Worm (Caenorhabditis elegans) whole organism, L2 larva: ENCODE measurements around the gene T01H3.3.

Source experiments
- C34F6.9 ChIP-seq: fragments of 150-350 bp; optimal IDR thresholded peaks from 2 replicates; lab custom pipeline; 2014; ENCODE audit warnings: missing biosample characterization, missing genetic modification characterization
- F13H6.1 ChIP-seq: sonication (generic microtip); optimal IDR thresholded peaks from 2 replicates; lab custom pipeline; 2016; ENCODE audit warnings: missing genetic modification characterization, missing compliant biosample characterization
- Y55F3AM.14 ChIP-seq: fragments of 200-800 bp; sonication (Bioruptor generic); optimal IDR thresholded peaks from 2 replicates; lab custom pipeline; 2018; ENCODE audit warnings: mild to moderate bottlenecking, missing genetic modification characterization, missing compliant biosample characterization
- alr-1 ChIP-seq: fragments of 150-350 bp; optimal IDR thresholded peaks from 2 replicates; lab custom pipeline; 2014; ENCODE audit warnings: missing biosample characterization, missing genetic modification characterization
- aly-2 ChIP-seq: fragments of 150-350 bp; optimal IDR thresholded peaks from 2 replicates; lab custom pipeline; 2014; ENCODE audit warnings: missing biosample characterization, missing genetic modification characterization
- ama-1 ChIP-seq: fragments of 150-350 bp; optimal IDR thresholded peaks from 2 replicates; lab custom pipeline; 2018; ENCODE audit warnings: inconsistent platforms
- blmp-1 ChIP-seq: sonication (generic microtip); optimal IDR thresholded peaks from 2 replicates; lab custom pipeline; 2017; ENCODE audit warnings: missing genetic modification characterization, mild to moderate bottlenecking, missing compliant biosample characterization, antibody characterized with exemption, moderate library complexity; ENCODE audit not compliant: insufficient read depth
- ceh-16 ChIP-seq: fragments of 150-350 bp; optimal IDR thresholded peaks from 2 replicates; lab custom pipeline; 2014; ENCODE audit warnings: missing biosample characterization, missing genetic modification characterization
- ceh-82 ChIP-seq: fragments of 150-350 bp; optimal IDR thresholded peaks from 2 replicates; lab custom pipeline; 2014; ENCODE audit warnings: missing biosample characterization, missing genetic modification characterization
- crh-2 ChIP-seq: sonication (generic microtip); optimal IDR thresholded peaks from 2 replicates; lab custom pipeline; 2017; ENCODE audit warnings: missing biosample characterization, missing genetic modification characterization
- dmd-4 ChIP-seq: sonication (generic microtip); optimal IDR thresholded peaks from 2 replicates; lab custom pipeline; 2017; ENCODE audit warnings: missing biosample characterization, missing genetic modification characterization
- egl-27 ChIP-seq: sonication (generic microtip); optimal IDR thresholded peaks from 3 replicates; lab custom pipeline; 2017; ENCODE audit warnings: missing biosample characterization, missing genetic modification reagents, missing genetic modification characterization
- elt-1 ChIP-seq: fragments of 150-350 bp; optimal IDR thresholded peaks from 2 replicates; lab custom pipeline; 2014; ENCODE audit warnings: missing biosample characterization, missing genetic modification characterization
- elt-3 ChIP-seq: sonication (generic microtip); optimal IDR thresholded peaks from 2 replicates; lab custom pipeline; 2017; ENCODE audit warnings: missing biosample characterization, missing genetic modification characterization
- fos-1 ChIP-seq: fragments of 150-350 bp; optimal IDR thresholded peaks from 2 replicates; lab custom pipeline; 2014; ENCODE audit warnings: missing biosample characterization, missing genetic modification characterization
- gmeb-1 ChIP-seq: fragments of 150-350 bp; optimal IDR thresholded peaks from 2 replicates; lab custom pipeline; 2014; ENCODE audit warnings: missing biosample characterization, missing genetic modification characterization
- lin-39 ChIP-seq: fragments of 150-350 bp; optimal IDR thresholded peaks from 2 replicates; lab custom pipeline; 2014; ENCODE audit warnings: missing biosample characterization, missing genetic modification reagents, missing genetic modification characterization
- lsy-2 ChIP-seq, 2 experiments: fragments of 150-350 bp in 1 of 2; sonication (generic microtip) in 1 of 2; optimal IDR thresholded peaks; 2 replicates each; lab custom pipeline; 2014 to 2017; ENCODE audit warnings: missing biosample characterization in 2 of 2, missing genetic modification characterization in 2 of 2
- nhr-10 ChIP-seq: sonication (generic microtip); optimal IDR thresholded peaks from 2 replicates; lab custom pipeline; 2017; ENCODE audit warnings: missing biosample characterization, missing genetic modification characterization
- nhr-11 ChIP-seq: fragments of 150-350 bp; optimal IDR thresholded peaks from 2 replicates; lab custom pipeline; 2014; ENCODE audit warnings: missing biosample characterization, missing genetic modification characterization
- nhr-129 ChIP-seq: fragments of 150-350 bp; optimal IDR thresholded peaks from 2 replicates; lab custom pipeline; 2014; ENCODE audit warnings: missing biosample characterization, missing genetic modification characterization
- nhr-21 ChIP-seq: fragments of 150-350 bp; optimal IDR thresholded peaks from 2 replicates; lab custom pipeline; 2014; ENCODE audit warnings: missing biosample characterization, missing genetic modification characterization
- nhr-23 ChIP-seq: fragments of 150-350 bp; optimal IDR thresholded peaks from 2 replicates; lab custom pipeline; 2014; ENCODE audit warnings: missing biosample characterization, missing genetic modification reagents, missing genetic modification characterization
- nhr-237 ChIP-seq: fragments of 150-350 bp; optimal IDR thresholded peaks from 2 replicates; lab custom pipeline; 2014; ENCODE audit warnings: missing biosample characterization, missing genetic modification characterization
- nhr-25 ChIP-seq: fragments of 150-350 bp; sonication (generic microtip); optimal IDR thresholded peaks from 3 replicates; lab custom pipeline; 2014; ENCODE audit warnings: missing biosample characterization, missing genetic modification characterization
- nhr-6 ChIP-seq: fragments of 150-350 bp; optimal IDR thresholded peaks from 2 replicates; lab custom pipeline; 2014; ENCODE audit warnings: missing biosample characterization, missing genetic modification characterization
- nhr-77 ChIP-seq: fragments of 150-350 bp; optimal IDR thresholded peaks from 2 replicates; lab custom pipeline; 2014; ENCODE audit warnings: missing biosample characterization, missing genetic modification characterization
- peb-1 ChIP-seq: fragments of 150-350 bp; optimal IDR thresholded peaks from 2 replicates; lab custom pipeline; 2014; ENCODE audit warnings: missing biosample characterization, missing genetic modification characterization
- sem-4 ChIP-seq: fragments of 150-350 bp; optimal IDR thresholded peaks from 2 replicates; lab custom pipeline; 2014; ENCODE audit warnings: missing biosample characterization, missing genetic modification reagents, missing genetic modification characterization
- sma-3 ChIP-seq: sonication (generic microtip); optimal IDR thresholded peaks from 2 replicates; lab custom pipeline; 2016; ENCODE audit warnings: missing genetic modification reagents, missing genetic modification characterization, missing compliant biosample characterization
- snpc-4 ChIP-seq: fragments of 150-350 bp; optimal IDR thresholded peaks from 2 replicates; lab custom pipeline; 2014; ENCODE audit warnings: missing biosample characterization, missing genetic modification characterization
- unc-39 ChIP-seq: fragments of 150-350 bp; optimal IDR thresholded peaks from 2 replicates; lab custom pipeline; 2014; ENCODE audit warnings: missing biosample characterization, missing genetic modification characterization
- unc-55 ChIP-seq: fragments of 150-350 bp; sonication (generic microtip); optimal IDR thresholded peaks from 3 replicates; lab custom pipeline; 2014; ENCODE audit warnings: missing biosample characterization, missing genetic modification reagents, missing genetic modification characterization
- unc-62 ChIP-seq: fragments of 150-350 bp; optimal IDR thresholded peaks from 2 replicates; lab custom pipeline; 2014; ENCODE audit warnings: missing biosample characterization, missing genetic modification reagents, missing genetic modification characterization
- zag-1 ChIP-seq: fragments of 150-350 bp; optimal IDR thresholded peaks from 2 replicates; lab custom pipeline; 2014; ENCODE audit warnings: missing biosample characterization, missing genetic modification characterization
- ztf-1 ChIP-seq: fragments of 200-800 bp; sonication (Bioruptor generic); conservative IDR thresholded peaks from 2 replicates; pipeline ENCODE4 v1.3.6; 2022; ENCODE audit warnings: missing genetic modification characterization, missing compliant biosample characterization
- ztf-11 ChIP-seq: sonication (generic microtip); optimal IDR thresholded peaks from 2 replicates; lab custom pipeline; 2017; ENCODE audit warnings: missing biosample characterization, missing genetic modification characterization

Gene T01H3.3

ce11 chrII:7836613-7837226 lies 37.0 kb downstream of the T01H3.3 start (continued):
- TF ChIP-seq zag-1 (tag; lab: Kevin White, UChicago) (no peak), C34F6.9 (no peak)

ce11 chrII:7835314-7835713 lies 38.4 kb downstream of the T01H3.3 start, which contains the start of gene cex-2:
TSS of gene cex-2 (minus strand) at chrII:7835414.
- no peak for TF ChIP-seq nhr-11 (tag; lab: Kevin White, UChicago)
- no peak for TF ChIP-seq alr-1 (tag; lab: Kevin White, UChicago)
- no peak for TF ChIP-seq lin-39 (tag; lab: Kevin White, UChicago)
- TF ChIP-seq peb-1: no peak
- no peak for TF ChIP-seq unc-39 (tag; lab: Kevin White, UChicago)
- TF ChIP-seq fos-1 (tag; lab: Kevin White, UChicago): no peak
- TF ChIP-seq nhr-23 (tag; lab: Kevin White, UChicago): no peak
- TF ChIP-seq ztf-1 (GFP tag; lab: Robert Waterston, UW): no peak
- TF ChIP-seq lsy-2 (tag; optimal IDR thresholded peaks at IDR 0.05; lab: Kevin White, UChicago): no peak
- TF ChIP-seq ceh-16: no peak
- TF ChIP-seq unc-62: no peak
- no peak for TF ChIP-seq ceh-82 (tag; lab: Kevin White, UChicago)
- TF ChIP-seq ztf-11 (tag; lab: Kevin White, UChicago): no peak

- TF ChIP-seq crh-2 (tag; lab: Kevin White, UChicago) (no peak), fos-1 (tag; lab: Kevin White, UChicago) (no peak), sma-3 (no peak), nhr-129 (tag; lab: Kevin White, UChicago) (no peak), nhr-77 (no peak), elt-3 (tag; lab: Kevin White, UChicago) (no peak), gmeb-1 (tag; lab: Kevin White, UChicago) (no peak), ztf-11 (tag; lab: Kevin White, UChicago) (no peak), snpc-4 (tag; lab: Kevin White, UChicago) (no peak)
These were observed 41.6 kb downstream of the T01H3.3 start, which contains the start of gene T09A5.14 for ce11 chrII:7832054-7832453. TSS of gene T09A5.14 (plus strand) at chrII:7832354.

- TF ChIP-seq egl-27 (tag; lab: Kevin White, UChicago) (no peak), nhr-25 (no peak)
These were observed 44.1 kb downstream of the T01H3.3 start for ce11 chrII:7829616-7830015.

ce11 chrII:7827883-7828282 lies 45.8 kb downstream of the T01H3.3 start:
- TF ChIP-seq nhr-77: no peak
- no peak for TF ChIP-seq elt-3 (tag; lab: Kevin White, UChicago)
- no peak for TF ChIP-seq nhr-21 (tag; lab: Kevin White, UChicago)
- TF ChIP-seq nhr-10 (tag; lab: Kevin White, UChicago): no peak
- no peak for TF ChIP-seq sem-4
- no peak for TF ChIP-seq blmp-1 (tag; lab: Kevin White, UChicago)
- TF ChIP-seq ama-1: no peak
- TF ChIP-seq dmd-4: no peak
- no peak for TF ChIP-seq nhr-237 (tag; lab: Kevin White, UChicago)
- TF ChIP-seq unc-55 (GFP tag; lab: Kevin White, UChicago): no peak
- TF ChIP-seq ztf-11 (tag; lab: Kevin White, UChicago): no peak
- no peak for TF ChIP-seq nhr-11 (tag; lab: Kevin White, UChicago)
- TF ChIP-seq, all 48 proteins: peak for 0

ce11 chrII:7825107-7825506 lies 48.6 kb downstream of the T01H3.3 start, which contains the start of gene srw-62:
TSS of gene srw-62 (plus strand) at chrII:7825407.
- TF ChIP-seq F13H6.1 (tag; lab: Kevin White, UChicago): no peak
- no peak for TF ChIP-seq dmd-4
- no peak for TF ChIP-seq elt-3 (tag; lab: Kevin White, UChicago)
- no peak for TF ChIP-seq elt-1 (tag; lab: Kevin White, UChicago)
- no peak for TF ChIP-seq nhr-10 (tag; lab: Kevin White, UChicago)
- TF ChIP-seq ama-1: no peak
- TF ChIP-seq Y55F3AM.14 (GFP tag; lab: Kevin White, UChicago): no peak
- no peak for TF ChIP-seq peb-1
- TF ChIP-seq unc-39 (tag; lab: Kevin White, UChicago): no peak
- no peak for TF ChIP-seq nhr-6 (tag; lab: Kevin White, UChicago)
- no peak for TF ChIP-seq aly-2
- no peak for TF ChIP-seq ztf-1 (GFP tag; lab: Robert Waterston, UW)
- no peak for TF ChIP-seq nhr-23 (tag; lab: Kevin White, UChicago)
- TF ChIP-seq egl-27 (tag; lab: Kevin White, UChicago): no peak
